Worm (Caenorhabditis elegans) whole organism, L4 larva: ENCODE measurements around the gene C17E7.13.

Source experiments
- F10B5.3 ChIP-seq: sonication (generic microtip); optimal IDR thresholded peaks from 2 replicates; lab custom pipeline; 2016; ENCODE audit warnings: mild to moderate bottlenecking, missing genetic modification characterization, missing compliant biosample characterization
- F26F4.8 ChIP-seq: fragments of 200-800 bp; sonication (Bioruptor generic); conservative IDR thresholded peaks from 2 replicates; pipeline ENCODE4 v1.3.6; 2022; ENCODE audit warnings: missing genetic modification characterization, missing compliant biosample characterization
- F49E8.2 ChIP-seq: sonication (generic microtip); optimal IDR thresholded peaks from 2 replicates; lab custom pipeline; 2016; ENCODE audit warnings: missing compliant biosample characterization, mild to moderate bottlenecking, missing genetic modification characterization, borderline replicate concordance
- Y105C5A.15 ChIP-seq: fragments of 200-800 bp; sonication (Bioruptor generic); IDR thresholded peaks from 2 replicates; pipeline ENCODE4 v1.3.6; 2022; ENCODE audit warnings: missing genetic modification characterization, missing compliant biosample characterization
- Y48G9A.11 ChIP-seq: fragments of 200-800 bp; sonication (Bioruptor generic); IDR thresholded peaks from 2 replicates; pipeline ENCODE4 v1.3.6; 2022; ENCODE audit warnings: missing genetic modification reagents, missing genetic modification characterization, missing compliant biosample characterization
- ZK337.2 ChIP-seq: fragments of 200-800 bp; sonication (Bioruptor generic); IDR thresholded peaks from 2 replicates; pipeline ENCODE4 v1.3.6; 2022; ENCODE audit warnings: missing genetic modification reagents, missing genetic modification characterization, missing compliant biosample characterization
- aha-1 ChIP-seq: fragments of 150-350 bp; peaks from one replicate; lab custom pipeline; 2014; ENCODE audit warnings: missing biosample characterization, missing genetic modification characterization
- aly-2 ChIP-seq: sonication (generic microtip); optimal IDR thresholded peaks from 2 replicates; lab custom pipeline; 2018; ENCODE audit warnings: missing biosample characterization, missing genetic modification characterization
- attf-4 ChIP-seq: sonication (generic microtip); optimal IDR thresholded peaks from 3 replicates; lab custom pipeline; 2017; ENCODE audit warnings: missing biosample characterization, missing genetic modification characterization
- cey-2 ChIP-seq: sonication (generic microtip); optimal IDR thresholded peaks from 3 replicates; lab custom pipeline; 2017; ENCODE audit warnings: missing genetic modification characterization, mild to moderate bottlenecking, missing compliant biosample characterization, antibody characterized with exemption, borderline replicate concordance; ENCODE audit not compliant: insufficient read depth
- daf-12 ChIP-seq: fragments of 150-350 bp; optimal IDR thresholded peaks from 2 replicates; lab custom pipeline; 2014; ENCODE audit warnings: missing biosample characterization, missing genetic modification reagents, missing genetic modification characterization
- dmd-8 ChIP-seq: fragments of 200-800 bp; sonication (Bioruptor generic); IDR thresholded peaks from 2 replicates; pipeline ENCODE4 v1.3.6; 2022; ENCODE audit warnings: missing genetic modification characterization, missing compliant biosample characterization
- dpl-1 ChIP-seq: fragments of 150-350 bp; optimal IDR thresholded peaks from 2 replicates; lab custom pipeline; 2014; ENCODE audit warnings: missing biosample characterization, missing genetic modification reagents, missing genetic modification characterization
- egl-27 ChIP-seq: sonication (generic microtip); optimal IDR thresholded peaks from 3 replicates; lab custom pipeline; 2017; ENCODE audit warnings: missing biosample characterization, missing genetic modification reagents, missing genetic modification characterization
- hlh-30 ChIP-seq: sonication (generic microtip); optimal IDR thresholded peaks from 2 replicates; lab custom pipeline; 2017; ENCODE audit warnings: antibody characterized with exemption, mild to moderate bottlenecking, missing genetic modification characterization, missing compliant biosample characterization; ENCODE audit not compliant: insufficient read depth
- hmg-1.1 ChIP-seq: fragments of 200-800 bp; sonication (Bioruptor generic); IDR thresholded peaks from 2 replicates; pipeline ENCODE4 v1.3.6; 2022; ENCODE audit warnings: missing genetic modification reagents, missing genetic modification characterization, missing compliant biosample characterization
- lin-1 ChIP-seq: fragments of 200-800 bp; sonication (Bioruptor generic); IDR thresholded peaks from 2 replicates; pipeline ENCODE4 v1.3.6; 2022; ENCODE audit warnings: missing genetic modification reagents, missing genetic modification characterization, missing compliant biosample characterization
- lin-15B ChIP-seq: fragments of 150-350 bp; sonication (generic microtip); optimal IDR thresholded peaks from 3 replicates; lab custom pipeline; 2014; ENCODE audit warnings: missing biosample characterization, missing genetic modification characterization
- lin-29 ChIP-seq: fragments of 200-800 bp; sonication (Bioruptor generic); IDR thresholded peaks from 2 replicates; pipeline ENCODE4 v1.3.6; 2022; ENCODE audit warnings: missing genetic modification reagents, missing genetic modification characterization, missing compliant biosample characterization
- lir-3 ChIP-seq: sonication (generic microtip); optimal IDR thresholded peaks from 2 replicates; lab custom pipeline; 2016; ENCODE audit warnings: mild to moderate bottlenecking, missing genetic modification characterization, missing compliant biosample characterization
- lsy-2 ChIP-seq, 2 experiments: fragments of 150-350 bp in 1 of 2; sonication (generic microtip) in 1 of 2; optimal IDR thresholded peaks; 2 replicates each; lab custom pipeline; 2014 to 2017; ENCODE audit warnings: missing biosample characterization in 2 of 2, missing genetic modification characterization in 2 of 2
- madf-5 ChIP-seq, 2 experiments: fragments of 200-800 bp; sonication (Bioruptor generic); IDR thresholded peaks; 2 replicates each; pipeline ENCODE4 v1.3.6; 2022; ENCODE audit warnings: missing compliant biosample characterization in 2 of 2, missing genetic modification characterization in 2 of 2
- mdt-29 ChIP-seq: fragments of 200-800 bp; sonication (Bioruptor generic); IDR thresholded peaks from 2 replicates; pipeline ENCODE4 v1.3.6; 2022; ENCODE audit warnings: missing genetic modification reagents, missing genetic modification characterization, missing compliant biosample characterization
- mes-2 ChIP-seq: sonication (generic microtip); optimal IDR thresholded peaks from 2 replicates; lab custom pipeline; 2016; ENCODE audit warnings: missing genotype, mild to moderate bottlenecking, missing genetic modification characterization, missing compliant biosample characterization; ENCODE audit not compliant: poor library complexity, severe bottlenecking
- nhr-102 ChIP-seq: sonication (generic microtip); optimal IDR thresholded peaks from 2 replicates; lab custom pipeline; 2016; ENCODE audit warnings: mild to moderate bottlenecking, missing genetic modification characterization, moderate library complexity, missing compliant biosample characterization
- nhr-11 ChIP-seq: fragments of 150-350 bp; optimal IDR thresholded peaks from 2 replicates; lab custom pipeline; 2014; ENCODE audit warnings: missing biosample characterization, missing genetic modification characterization
- nhr-25 ChIP-seq: sonication (generic microtip); optimal IDR thresholded peaks from 2 replicates; lab custom pipeline; 2017; ENCODE audit warnings: missing genetic modification characterization, mild to moderate bottlenecking, missing compliant biosample characterization, antibody characterized with exemption, moderate library complexity, borderline replicate concordance; ENCODE audit not compliant: insufficient read depth
- nhr-28 ChIP-seq: fragments of 150-350 bp; optimal IDR thresholded peaks from 2 replicates; lab custom pipeline; 2014; ENCODE audit warnings: missing biosample characterization, missing genetic modification characterization
- nhr-41 ChIP-seq: fragments of 200-800 bp; sonication (Bioruptor generic); IDR thresholded peaks from 2 replicates; pipeline ENCODE4 v1.3.6; 2022; ENCODE audit warnings: missing genetic modification reagents, missing genetic modification characterization, missing compliant biosample characterization
- nhr-48 ChIP-seq: sonication (generic microtip); optimal IDR thresholded peaks from 2 replicates; lab custom pipeline; 2016; ENCODE audit warnings: mild to moderate bottlenecking, missing genetic modification characterization, missing compliant biosample characterization
- nhr-6 ChIP-seq: fragments of 150-350 bp; optimal IDR thresholded peaks from 2 replicates; lab custom pipeline; 2014; ENCODE audit warnings: missing biosample characterization, missing genetic modification characterization
- nhr-77 ChIP-seq: fragments of 150-350 bp; optimal IDR thresholded peaks from 2 replicates; lab custom pipeline; 2014; ENCODE audit warnings: missing biosample characterization, missing genetic modification characterization
- sdz-12 ChIP-seq: fragments of 200-800 bp; sonication (Bioruptor generic); optimal IDR thresholded peaks from 2 replicates; lab custom pipeline; 2018; ENCODE audit warnings: mild to moderate bottlenecking, missing genetic modification characterization, missing compliant biosample characterization
- set-16 ChIP-seq: fragments of 200-800 bp; sonication (Bioruptor generic); IDR thresholded peaks from 2 replicates; pipeline ENCODE4 v1.3.6; 2022; ENCODE audit warnings: missing genetic modification reagents, missing genetic modification characterization, missing compliant biosample characterization
- spr-3 ChIP-seq: fragments of 200-800 bp; sonication (Bioruptor generic); optimal IDR thresholded peaks from 2 replicates; lab custom pipeline; 2018; ENCODE audit warnings: mild to moderate bottlenecking, missing genetic modification characterization, missing compliant biosample characterization
- tag-97 ChIP-seq: fragments of 200-800 bp; sonication (Bioruptor generic); IDR thresholded peaks from 2 replicates; pipeline ENCODE4 v1.3.6; 2022; ENCODE audit warnings: missing genetic modification characterization, missing compliant biosample characterization
- vab-7 ChIP-seq: fragments of 200-800 bp; sonication (Bioruptor generic); IDR thresholded peaks from 2 replicates; pipeline ENCODE4 v1.3.6; 2022; ENCODE audit warnings: missing genetic modification reagents, missing genetic modification characterization, missing compliant biosample characterization
- zfp-2 ChIP-seq: sonication (generic microtip); optimal IDR thresholded peaks from 2 replicates; lab custom pipeline; 2016; ENCODE audit warnings: mild to moderate bottlenecking, missing genetic modification characterization, missing compliant biosample characterization
- ztf-7 ChIP-seq: fragments of 150-350 bp; optimal IDR thresholded peaks from 2 replicates; lab custom pipeline; 2014; ENCODE audit warnings: missing biosample characterization, missing genetic modification characterization

The C17E7.13 gene

ce11 chrV:3870359-3870758, 18.7 kb downstream of the C17E7.13 start:
- TF ChIP-seq F26F4.8 (GFP tag; lab: Robert Waterston, UW), result no peak
- TF ChIP-seq nhr-6 (tag; lab: Kevin White, UChicago), result no peak
- TF ChIP-seq hmg-1.1 (GFP tag; lab: Robert Waterston, UW), result no peak
- TF ChIP-seq nhr-25 (tag; lab: Kevin White, UChicago), result no peak
- TF ChIP-seq nhr-11 (tag; lab: Kevin White, UChicago), result peak; percentile 87
- no peak for TF ChIP-seq hlh-30 (tag; lab: Kevin White, UChicago)
- no peak for TF ChIP-seq nhr-48 (tag; lab: Kevin White, UChicago)
- no peak for TF ChIP-seq daf-12
- TF ChIP-seq nhr-28 (tag; lab: Kevin White, UChicago), result no peak
- TF ChIP-seq zfp-2 (tag; lab: Kevin White, UChicago), result no peak
- TF ChIP-seq sdz-12, result no peak
- TF ChIP-seq madf-5 (GFP tag; IDR thresholded peaks at IDR 0.05; lab: Robert Waterston, UW), result no peak
- peak; percentile 59 for TF ChIP-seq aha-1 (tag; lab: Kevin White, UChicago)
- no peak for TF ChIP-seq egl-27 (tag; lab: Kevin White, UChicago)
- TF ChIP-seq nhr-102, result no peak
- TF ChIP-seq aly-2 (tag; lab: Kevin White, UChicago), result no peak
- TF ChIP-seq vab-7 (GFP tag; lab: Robert Waterston, UW), result no peak
- no peak for TF ChIP-seq F10B5.3 (tag; lab: Kevin White, UChicago)
- TF ChIP-seq nhr-41 (GFP tag; lab: Robert Waterston, UW), result no peak
- no peak for TF ChIP-seq ZK337.2 (GFP tag; lab: Robert Waterston, UW)
- TF ChIP-seq mes-2 (tag; lab: Kevin White, UChicago), result no peak
- peak in 1 of 2 experiments; percentile 1 for TF ChIP-seq lsy-2 (tag; optimal IDR thresholded peaks at IDR 0.05; lab: Kevin White, UChicago)
- TF ChIP-seq attf-4 (tag; lab: Kevin White, UChicago), result no peak
- TF ChIP-seq, all 104 proteins: peak for 3

ce11 chrV:3868905-3869304, 20.2 kb downstream of the C17E7.13 start, which contains the start of gene nhr-157:
TSS of gene nhr-157 (minus strand) at chrV:3869005.
- no peak for TF ChIP-seq dpl-1 (GFP tag; lab: Kevin White, UChicago)
- no peak for TF ChIP-seq ztf-7 (tag; lab: Kevin White, UChicago)
- TF ChIP-seq mdt-29, result no peak
- no peak for TF ChIP-seq lir-3 (tag; lab: Kevin White, UChicago)
- no peak for TF ChIP-seq daf-12
- no peak for TF ChIP-seq dmd-8 (GFP tag; lab: Robert Waterston, UW)
- TF ChIP-seq spr-3 (GFP tag; lab: Kevin White, UChicago), result no peak
- TF ChIP-seq F49E8.2 (tag; lab: Kevin White, UChicago), result no peak
- TF ChIP-seq set-16 (GFP tag; lab: Robert Waterston, UW), result no peak
- no peak for TF ChIP-seq Y48G9A.11 (GFP tag; lab: Robert Waterston, UW)
- TF ChIP-seq lin-29 (GFP tag; lab: Robert Waterston, UW), result no peak
- TF ChIP-seq madf-5 (GFP tag; IDR thresholded peaks at IDR 0.05; lab: Robert Waterston, UW), result no peak
- no peak for TF ChIP-seq nhr-77 (tag; lab: Kevin White, UChicago)

DNA sequence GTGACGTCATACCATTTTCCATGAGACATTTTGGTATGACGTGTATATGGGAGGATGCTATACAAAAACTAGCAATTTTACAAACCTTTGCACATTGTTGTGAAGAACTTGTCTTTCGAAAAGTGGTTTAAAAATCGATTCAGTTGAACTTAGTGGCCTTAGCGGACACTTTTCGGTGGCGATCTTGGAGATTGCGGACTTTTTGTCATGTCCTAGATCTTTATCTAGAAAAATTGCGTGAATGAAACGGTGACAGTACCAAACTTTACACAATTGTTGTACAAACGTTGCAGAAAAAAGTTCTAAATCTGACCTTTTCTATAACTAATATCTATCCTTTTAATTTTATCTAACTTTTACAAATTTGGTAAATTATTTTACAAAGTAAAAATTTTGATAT, 23.8 kb downstream of the C17E7.13 start:
- no peak for TF ChIP-seq lin-15B (tag; lab: Kevin White, UChicago)
- no peak for TF ChIP-seq ztf-7 (tag; lab: Kevin White, UChicago)
- no peak for TF ChIP-seq F49E8.2 (tag; lab: Kevin White, UChicago)
- no peak for TF ChIP-seq F26F4.8 (GFP tag; lab: Robert Waterston, UW)
- TF ChIP-seq cey-2 (tag; lab: Kevin White, UChicago), result no peak
- no peak for TF ChIP-seq tag-97
- no peak for TF ChIP-seq nhr-28 (tag; lab: Kevin White, UChicago)
- TF ChIP-seq Y105C5A.15 (GFP tag; lab: Robert Waterston, UW), result no peak
- TF ChIP-seq lin-1 (GFP tag; lab: Robert Waterston, UW), result no peak
- no peak for TF ChIP-seq lir-3 (tag; lab: Kevin White, UChicago)
